Fruit fly (Drosophila melanogaster): Measurements from ENCODE around the gene Mrtf.
A peak's percentile ranks its signal among the peaks of the same experiment; 100 is the strongest.

Gene Mrtf

dm6 chr3L:2800329-2800728 is 34.0 kb upstream of the Mrtf start:
- TF ChIP-seq OdsH (GFP tag; optimal IDR thresholded peaks at IDR 0.05), result peak; percentile 9
- TF ChIP-seq psq (GFP tag; optimal IDR thresholded peaks at IDR 0.05), result peak; percentile 4
- TF ChIP-seq Sp1 (GFP tag; optimal IDR thresholded peaks at IDR 0.05), result no peak
- TF ChIP-seq Jra (GFP tag; optimal IDR thresholded peaks at IDR 0.05), result no peak
- TF ChIP-seq fru (GFP tag; optimal IDR thresholded peaks at IDR 0.05), result peak; percentile 36
- TF ChIP-seq ey (GFP tag; optimal IDR thresholded peaks at IDR 0.05), result peak; percentile 32
- TF ChIP-seq HLH106 (tag; optimal IDR thresholded peaks at IDR 0.05), result peak; percentile 4
- peak; percentile 36 for TF ChIP-seq h (GFP tag; optimal IDR thresholded peaks at IDR 0.05)
- TF ChIP-seq br (GFP tag; optimal IDR thresholded peaks at IDR 0.05), result peak; percentile 38
- peak; percentile 30 for TF ChIP-seq rgr (GFP tag; optimal IDR thresholded peaks at IDR 0.05)
- peak; percentile 18 for TF ChIP-seq Hnf4 (GFP tag; optimal IDR thresholded peaks at IDR 0.05)
- no peak for TF ChIP-seq Dfd (GFP tag; optimal IDR thresholded peaks at IDR 0.05)
- TF ChIP-seq foxo (GFP tag; optimal IDR thresholded peaks at IDR 0.05), result peak in 1 of 2 experiments; percentile 51

dm6 chr3L:2799110-2799618 is 32.8 kb upstream of the Mrtf start:
- TF ChIP-seq Sp1 (GFP tag; optimal IDR thresholded peaks at IDR 0.05) (peak; percentile 36), Hr83 (GFP tag; optimal IDR thresholded peaks at IDR 0.05; ENCODE audit: poor library complexity, severe bottlenecking) (no peak), jim (GFP tag; optimal IDR thresholded peaks at IDR 0.05) (no peak), tai (GFP tag; optimal IDR thresholded peaks at IDR 0.05) (no peak), CG9705 (GFP tag; optimal IDR thresholded peaks at IDR 0.05) (peak; percentile 1), dl (GFP tag; optimal IDR thresholded peaks at IDR 0.05; ENCODE audit: insufficient read depth in 1 of 2, partially characterized antibody in 2 of 2) (no peak), ey (GFP tag; optimal IDR thresholded peaks at IDR 0.05) (no peak), Hnf4 (GFP tag; optimal IDR thresholded peaks at IDR 0.05) (peak; percentile 76), rgr (GFP tag; optimal IDR thresholded peaks at IDR 0.05) (no peak), sv (GFP tag; optimal IDR thresholded peaks at IDR 0.05) (no peak), usp (GFP tag; optimal IDR thresholded peaks at IDR 0.05) (no peak), GATAd (GFP tag; optimal IDR thresholded peaks at IDR 0.05) (no peak), dmrt93B (GFP tag; optimal IDR thresholded peaks at IDR 0.05) (peak; percentile 29), fru (GFP tag; optimal IDR thresholded peaks at IDR 0.05) (peak; percentile 44), CG32264 (GFP tag; optimal IDR thresholded peaks at IDR 0.05) (no peak), dsf (GFP tag; optimal IDR thresholded peaks at IDR 0.05; ENCODE audit: borderline replicate concordance) (no peak), CrebA (GFP tag; optimal IDR thresholded peaks at IDR 0.05; ENCODE audit: borderline replicate concordance) (no peak), Mio (GFP tag; optimal IDR thresholded peaks at IDR 0.05) (no peak), sage (GFP tag; optimal IDR thresholded peaks at IDR 0.05) (no peak), foxo (GFP tag; optimal IDR thresholded peaks at IDR 0.05) (peak in 1 of 2 experiments; percentile 27), Rel (GFP tag; optimal IDR thresholded peaks at IDR 0.05) (no peak), Rel (tag; optimal IDR thresholded peaks at IDR 0.05) (peak; percentile 15), Dfd (GFP tag; optimal IDR thresholded peaks at IDR 0.05) (no peak), woc (GFP tag; optimal IDR thresholded peaks at IDR 0.05) (no peak), h (GFP tag; optimal IDR thresholded peaks at IDR 0.05) (peak; percentile 48), Jra (GFP tag; optimal IDR thresholded peaks at IDR 0.05) (no peak), Dif (GFP tag; optimal IDR thresholded peaks at IDR 0.05; ENCODE audit: partially characterized antibody) (no peak), Abd-B (GFP tag; optimal IDR thresholded peaks at IDR 0.05) (no peak), pan (optimal IDR thresholded peaks at IDR 0.05) (no peak), Vsx2 (GFP tag; optimal IDR thresholded peaks at IDR 0.05; ENCODE audit: partially characterized antibody) (no peak), OdsH (GFP tag; optimal IDR thresholded peaks at IDR 0.05) (peak; percentile 39), Myc (optimal IDR thresholded peaks at IDR 0.05) (no peak), brk (GFP tag; optimal IDR thresholded peaks at IDR 0.05) (no peak), br (GFP tag; optimal IDR thresholded peaks at IDR 0.05) (peak; percentile 28), lola (GFP tag; optimal IDR thresholded peaks at IDR 0.05) (no peak), Hr78 (GFP tag; optimal IDR thresholded peaks at IDR 0.05) (no peak), HLH106 (tag; optimal IDR thresholded peaks at IDR 0.05) (peak; percentile 39), psq (GFP tag; optimal IDR thresholded peaks at IDR 0.05) (peak; percentile 29), N (GFP tag; optimal IDR thresholded peaks at IDR 0.05) (no peak)
